Fruit fly (Drosophila melanogaster): ENCODE measurements around the gene rempA.
A peak's percentile ranks its signal among the peaks of the same experiment; 100 is the strongest.

The rempA gene

DNA sequence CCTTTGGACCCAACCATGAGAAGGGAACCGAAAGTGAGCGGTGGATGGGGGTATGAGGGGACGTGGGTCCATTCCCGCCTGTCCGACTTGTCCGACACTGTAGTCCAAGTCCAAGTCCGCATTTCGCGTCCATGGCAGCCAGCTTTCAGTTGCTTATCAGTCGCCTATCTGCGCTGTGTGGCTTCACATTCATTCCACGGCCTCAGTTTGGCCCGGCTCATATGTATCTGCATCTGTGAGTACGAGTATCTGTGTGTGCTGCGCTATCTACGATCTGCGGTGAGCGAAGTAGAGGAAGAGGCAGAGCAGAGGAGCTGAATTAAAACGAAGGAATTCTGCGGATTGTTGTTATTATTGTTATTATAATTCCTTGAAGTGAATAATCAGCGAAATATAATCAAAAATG is 35.6 kb downstream of the rempA start (continued):
- TF ChIP-seq jim (GFP tag; optimal IDR thresholded peaks at IDR 0.05), result no peak
- no peak for TF ChIP-seq N (GFP tag; optimal IDR thresholded peaks at IDR 0.05)
- TF ChIP-seq brk (GFP tag; optimal IDR thresholded peaks at IDR 0.05), result no peak
- TF ChIP-seq Hnf4 (GFP tag; optimal IDR thresholded peaks at IDR 0.05), result peak; percentile 35
- TF ChIP-seq CG9705 (GFP tag; optimal IDR thresholded peaks at IDR 0.05), result no peak
- no peak for TF ChIP-seq Sp1 (GFP tag; optimal IDR thresholded peaks at IDR 0.05)
- TF ChIP-seq foxo (GFP tag; optimal IDR thresholded peaks at IDR 0.05), result no peak
- TF ChIP-seq Rel (GFP tag; optimal IDR thresholded peaks at IDR 0.05), result no peak
- peak; percentile 35 for TF ChIP-seq Rel (tag; optimal IDR thresholded peaks at IDR 0.05)
- TF ChIP-seq sage (GFP tag; optimal IDR thresholded peaks at IDR 0.05), result no peak

DNA sequence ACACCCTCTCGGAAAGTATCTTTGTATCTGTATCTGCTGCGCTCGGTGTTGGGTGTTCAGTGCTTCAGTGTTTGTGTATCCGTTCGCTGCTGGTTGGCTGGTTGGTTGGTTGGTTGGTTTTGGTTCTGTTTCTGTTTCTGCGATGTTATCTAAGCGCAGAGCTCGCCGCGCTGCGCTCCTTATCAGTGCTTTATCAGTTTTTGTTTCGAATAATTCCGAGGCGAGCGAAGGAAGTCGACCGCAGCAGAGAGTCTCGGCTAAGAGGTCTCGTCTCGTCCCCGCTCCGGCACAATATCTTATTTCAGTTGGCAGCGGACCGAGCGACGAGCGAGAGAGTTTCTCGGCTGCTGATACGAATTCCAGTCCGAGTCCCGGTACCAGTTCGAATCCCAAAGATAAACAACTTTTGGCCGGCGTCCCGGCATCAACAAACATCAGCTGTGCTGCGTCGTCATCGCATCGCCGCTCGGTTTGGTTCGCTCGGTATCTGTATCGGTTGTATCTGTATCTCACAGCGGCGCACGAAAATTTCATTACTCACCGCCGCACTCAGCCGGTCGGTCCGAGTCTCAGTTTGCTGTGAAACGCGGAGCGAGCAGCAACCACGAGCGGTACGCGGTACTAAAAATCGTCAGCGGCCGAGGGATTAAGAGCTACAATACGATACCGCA is 36.8 kb downstream of the rempA start:
- TF ChIP-seq GATAd (GFP tag; optimal IDR thresholded peaks at IDR 0.05) (no peak), N (GFP tag; optimal IDR thresholded peaks at IDR 0.05) (no peak), Rel (GFP tag; optimal IDR thresholded peaks at IDR 0.05) (no peak), Rel (tag; optimal IDR thresholded peaks at IDR 0.05) (peak; percentile 47), h (GFP tag; optimal IDR thresholded peaks at IDR 0.05) (peak; percentile 50), CG9705 (GFP tag; optimal IDR thresholded peaks at IDR 0.05) (no peak), rgr (GFP tag; optimal IDR thresholded peaks at IDR 0.05) (peak; percentile 30), Hnf4 (GFP tag; optimal IDR thresholded peaks at IDR 0.05) (peak; percentile 8), CrebA (GFP tag; optimal IDR thresholded peaks at IDR 0.05; ENCODE audit: borderline replicate concordance) (no peak), usp (GFP tag; optimal IDR thresholded peaks at IDR 0.05) (no peak), brk (GFP tag; optimal IDR thresholded peaks at IDR 0.05) (peak; percentile 65), Abd-B (GFP tag; optimal IDR thresholded peaks at IDR 0.05) (no peak), Sp1 (GFP tag; optimal IDR thresholded peaks at IDR 0.05) (peak; percentile 33), CG32264 (GFP tag; optimal IDR thresholded peaks at IDR 0.05) (peak; percentile 54), dsf (GFP tag; optimal IDR thresholded peaks at IDR 0.05; ENCODE audit: borderline replicate concordance) (no peak), dl (GFP tag; optimal IDR thresholded peaks at IDR 0.05; ENCODE audit: insufficient read depth in 1 of 2, partially characterized antibody in 2 of 2) (peak in 1 of 2 experiments; percentile 35), Mio (GFP tag; optimal IDR thresholded peaks at IDR 0.05) (no peak), OdsH (GFP tag; optimal IDR thresholded peaks at IDR 0.05) (no peak), Myc (optimal IDR thresholded peaks at IDR 0.05) (no peak), lola (GFP tag; optimal IDR thresholded peaks at IDR 0.05) (no peak), sage (GFP tag; optimal IDR thresholded peaks at IDR 0.05) (no peak), Dfd (GFP tag; optimal IDR thresholded peaks at IDR 0.05) (no peak), Vsx2 (GFP tag; optimal IDR thresholded peaks at IDR 0.05; ENCODE audit: partially characterized antibody) (no peak), dmrt93B (GFP tag; optimal IDR thresholded peaks at IDR 0.05) (no peak), jim (GFP tag; optimal IDR thresholded peaks at IDR 0.05) (no peak), fru (GFP tag; optimal IDR thresholded peaks at IDR 0.05) (peak; percentile 26), psq (GFP tag; optimal IDR thresholded peaks at IDR 0.05) (peak; percentile 42), foxo (GFP tag; optimal IDR thresholded peaks at IDR 0.05) (no peak), ey (GFP tag; optimal IDR thresholded peaks at IDR 0.05) (no peak), woc (GFP tag; optimal IDR thresholded peaks at IDR 0.05) (no peak), Hr78 (GFP tag; optimal IDR thresholded peaks at IDR 0.05) (no peak), tai (GFP tag; optimal IDR thresholded peaks at IDR 0.05) (no peak), pan (optimal IDR thresholded peaks at IDR 0.05) (no peak), Jra (GFP tag; optimal IDR thresholded peaks at IDR 0.05) (peak; percentile 78), Hr83 (GFP tag; optimal IDR thresholded peaks at IDR 0.05; ENCODE audit: poor library complexity, severe bottlenecking) (peak; percentile 60), Dif (GFP tag; optimal IDR thresholded peaks at IDR 0.05; ENCODE audit: partially characterized antibody) (peak; percentile 55), HLH106 (tag; optimal IDR thresholded peaks at IDR 0.05) (peak; percentile 9), br (GFP tag; optimal IDR thresholded peaks at IDR 0.05) (no peak), sv (GFP tag; optimal IDR thresholded peaks at IDR 0.05) (no peak)
